Fruit fly (Drosophila melanogaster) whole organism, adult: ENCODE measurements around the gene SamDC.

ENCODE experiments used
- CG11617 ChIP-seq: fragments of 200-800 bp; sonication (Bioruptor generic); optimal IDR thresholded peaks from 2 replicates; lab custom pipeline; 2017; ENCODE audit warnings: mild to moderate bottlenecking, missing biosample characterization, missing genetic modification reagents, missing genetic modification characterization
- CG12768 ChIP-seq: fragments of 200-800 bp; sonication (Bioruptor generic); optimal IDR thresholded peaks from 2 replicates; lab custom pipeline; 2017; ENCODE audit warnings: missing biosample characterization, missing genetic modification characterization, mild to moderate bottlenecking, moderate library complexity, missing genetic modification reagents
- CG14711 ChIP-seq: fragments of 200-800 bp; sonication (Bioruptor generic); optimal IDR thresholded peaks from 2 replicates; lab custom pipeline; 2018; ENCODE audit warnings: missing biosample characterization, mild to moderate bottlenecking, missing genetic modification characterization, moderate library complexity
- CG1620 ChIP-seq: fragments of 200-800 bp; sonication (Bioruptor generic); optimal IDR thresholded peaks from 2 replicates; lab custom pipeline; 2016; ENCODE audit warnings: missing biosample characterization, missing genetic modification characterization
- CG33017 ChIP-seq: fragments of 200-800 bp; sonication (Bioruptor generic); optimal IDR thresholded peaks from 2 replicates; lab custom pipeline; 2018; ENCODE audit warnings: missing biosample characterization, mild to moderate bottlenecking, missing genetic modification characterization, moderate library complexity
- CG5204 ChIP-seq: fragments of 200-800 bp; sonication (Bioruptor generic); optimal IDR thresholded peaks from 2 replicates; lab custom pipeline; 2016; ENCODE audit warnings: missing biosample characterization, missing genetic modification characterization
- CG7045 ChIP-seq: fragments of 200-800 bp; sonication (Bioruptor generic); optimal IDR thresholded peaks from 2 replicates; lab custom pipeline; 2017; ENCODE audit warnings: missing biosample characterization, mild to moderate bottlenecking, missing genetic modification characterization
- CG7101 ChIP-seq: fragments of 200-800 bp; sonication (Bioruptor generic); optimal IDR thresholded peaks from 2 replicates; lab custom pipeline; 2018; ENCODE audit warnings: missing biosample characterization, mild to moderate bottlenecking, missing genetic modification characterization, moderate library complexity
- Clk ChIP-seq: fragments of 200-800 bp; sonication (Bioruptor generic); optimal IDR thresholded peaks from 2 replicates; lab custom pipeline; 2017; ENCODE audit warnings: missing biosample characterization, missing genetic modification characterization
- Crg-1 ChIP-seq: fragments of 200-800 bp; sonication (Bioruptor generic); optimal IDR thresholded peaks from 2 replicates; lab custom pipeline; 2016; ENCODE audit warnings: missing biosample characterization, missing genetic modification characterization
- Hr96 ChIP-seq: fragments of 200-800 bp; sonication (Bioruptor generic); optimal IDR thresholded peaks from 2 replicates; lab custom pipeline; 2016; ENCODE audit warnings: missing biosample characterization, missing genetic modification characterization
- Mnt ChIP-seq: fragments of 200-800 bp; sonication (Bioruptor generic); optimal IDR thresholded peaks from 2 replicates; lab custom pipeline; 2016; ENCODE audit warnings: missing biosample characterization, mild to moderate bottlenecking, missing genetic modification characterization
- bab1 ChIP-seq: fragments of 200-800 bp; sonication (Bioruptor generic); optimal IDR thresholded peaks from 3 replicates; lab custom pipeline; 2019; ENCODE audit warnings: missing biosample characterization, mild to moderate bottlenecking, missing genetic modification characterization, moderate library complexity
- cic ChIP-seq: fragments of 200-800 bp; sonication (Bioruptor generic); optimal IDR thresholded peaks from 2 replicates; lab custom pipeline; 2017; ENCODE audit warnings: missing biosample characterization, mild to moderate bottlenecking, missing genetic modification characterization, moderate library complexity
- cnc ChIP-seq, 2 experiments: fragments of >200 bp; optimal IDR thresholded peaks; 2 replicates each; lab custom pipeline; 2017
- kay ChIP-seq: fragments of 200-800 bp; sonication (Bioruptor generic); peaks from one replicate; lab custom pipeline; 2016; ENCODE audit warnings: missing biosample characterization, missing genetic modification characterization, borderline replicate concordance
- ovo ChIP-seq: fragments of 200-800 bp; sonication (Bioruptor generic); optimal IDR thresholded peaks from 2 replicates; lab custom pipeline; 2016; ENCODE audit warnings: missing biosample characterization, missing genetic modification characterization
- pad ChIP-seq: fragments of 200-800 bp; sonication (Bioruptor generic); optimal IDR thresholded peaks from 3 replicates; lab custom pipeline; 2017; ENCODE audit warnings: missing biosample characterization, missing genetic modification characterization, mild to moderate bottlenecking, moderate library complexity, missing genetic modification reagents
- tj ChIP-seq: fragments of 200-800 bp; sonication (Bioruptor generic); optimal IDR thresholded peaks from 3 replicates; lab custom pipeline; 2017; ENCODE audit warnings: missing biosample characterization, mild to moderate bottlenecking, missing genetic modification characterization, moderate library complexity
- toe ChIP-seq: fragments of 200-800 bp; sonication (Bioruptor generic); optimal IDR thresholded peaks from 2 replicates; lab custom pipeline; 2016; ENCODE audit warnings: missing biosample characterization, missing genetic modification characterization

Gene SamDC

dm6 chr2L:10334854-10335277, 4.4 kb upstream of the SamDC start:
- TF ChIP-seq cnc (optimal IDR thresholded peaks at IDR 0.05; lab: Kevin White, UChicago) = no peak
- peak; percentile 55 for TF ChIP-seq CG7101
- peak; percentile 56 for TF ChIP-seq CG33017
- TF ChIP-seq CG5204 = no peak
- peak; percentile 87 for TF ChIP-seq cic (GFP tag; lab: Kevin White, UChicago)
- peak; percentile 45 for TF ChIP-seq ovo (GFP tag; lab: Kevin White, UChicago)
- peak; percentile 85 for TF ChIP-seq Mnt (GFP tag; lab: Kevin White, UChicago)
- peak; percentile 61 for TF ChIP-seq Crg-1 (GFP tag; lab: Kevin White, UChicago)
- peak; percentile 44 for TF ChIP-seq pad
- peak; percentile 28 for TF ChIP-seq CG1620 (GFP tag; lab: Kevin White, UChicago)
- peak; percentile 68 for TF ChIP-seq CG11617 (GFP tag; lab: Kevin White, UChicago)
- peak; percentile 73 for TF ChIP-seq tj (GFP tag; lab: Kevin White, UChicago)
- peak; percentile 43 for TF ChIP-seq CG14711 (tag; lab: Kevin White, UChicago)
- TF ChIP-seq kay (GFP tag; lab: Kevin White, UChicago) = peak; percentile 98
- peak; percentile 62 for TF ChIP-seq bab1
- peak; percentile 85 for TF ChIP-seq CG12768
- TF ChIP-seq CG7045 (GFP tag; lab: Kevin White, UChicago) = peak; percentile 62
- no peak for TF ChIP-seq toe (GFP tag; lab: Kevin White, UChicago)
- no peak for TF ChIP-seq Hr96 (GFP tag; lab: Kevin White, UChicago)
- TF ChIP-seq Clk = peak; percentile 59

dm6 chr2L:10339841-10340240, 584 bp downstream of the SamDC start:
- TF ChIP-seq bab1 (no peak), Mnt (GFP tag; lab: Kevin White, UChicago) (no peak), ovo (GFP tag; lab: Kevin White, UChicago) (no peak), kay (GFP tag; lab: Kevin White, UChicago) (peak; percentile 72), pad (no peak), CG14711 (tag; lab: Kevin White, UChicago) (no peak), CG7101 (no peak)

DNA sequence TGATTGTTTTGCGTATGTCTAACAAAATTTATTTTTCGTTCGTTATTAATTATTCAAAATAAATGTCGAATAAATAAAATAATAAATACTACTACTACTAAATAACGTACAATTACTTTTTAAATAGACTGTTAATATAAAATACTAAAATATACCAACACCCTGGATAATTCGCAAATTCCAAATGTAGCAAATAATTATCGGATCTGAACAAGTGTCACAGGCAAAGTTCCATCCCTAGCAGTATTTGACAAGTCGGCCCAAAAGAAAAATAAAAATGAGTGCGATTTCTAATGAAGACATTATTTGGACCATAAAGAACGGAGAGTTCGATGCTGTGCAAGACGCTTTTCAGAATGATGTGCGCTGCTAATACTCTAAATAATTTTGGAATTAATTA, 2.1 kb downstream of the SamDC start, which contains the start of gene CG31715:
CG31715 (plus strand) TSS at position 212 of the 400 bp plus-strand sequence.
- TF ChIP-seq CG7101 (peak; percentile 40), CG12768 (no peak), tj (GFP tag; lab: Kevin White, UChicago) (peak; percentile 11), kay (GFP tag; lab: Kevin White, UChicago) (peak; percentile 66), CG14711 (tag; lab: Kevin White, UChicago) (peak; percentile 20), Mnt (GFP tag; lab: Kevin White, UChicago) (peak; percentile 5), CG33017 (peak; percentile 5), Clk (no peak), CG11617 (GFP tag; lab: Kevin White, UChicago) (peak; percentile 11), bab1 (peak; percentile 62), cnc (optimal IDR thresholded peaks at IDR 0.05; lab: Kevin White, UChicago) (no peak)

dm6 chr2L:10342471-10342870, 3.2 kb downstream of the SamDC start, which contains the start of gene Sps2:
Gene Sps2, plus strand, starts transcription at chr2L:10342594.
- TF ChIP-seq CG7101 (peak; percentile 15), CG5204 (no peak), CG12768 (no peak), CG14711 (tag; lab: Kevin White, UChicago) (peak; percentile 12), cnc (optimal IDR thresholded peaks at IDR 0.05; lab: Kevin White, UChicago) (no peak), CG11617 (GFP tag; lab: Kevin White, UChicago) (peak; percentile 19), Crg-1 (GFP tag; lab: Kevin White, UChicago) (no peak), ovo (GFP tag; lab: Kevin White, UChicago) (no peak), CG33017 (no peak), cic (GFP tag; lab: Kevin White, UChicago) (peak; percentile 16), bab1 (peak; percentile 69), tj (GFP tag; lab: Kevin White, UChicago) (peak; percentile 25), toe (GFP tag; lab: Kevin White, UChicago) (no peak), Clk (no peak), Hr96 (GFP tag; lab: Kevin White, UChicago) (no peak), pad (no peak), Mnt (GFP tag; lab: Kevin White, UChicago) (peak; percentile 22)

DNA sequence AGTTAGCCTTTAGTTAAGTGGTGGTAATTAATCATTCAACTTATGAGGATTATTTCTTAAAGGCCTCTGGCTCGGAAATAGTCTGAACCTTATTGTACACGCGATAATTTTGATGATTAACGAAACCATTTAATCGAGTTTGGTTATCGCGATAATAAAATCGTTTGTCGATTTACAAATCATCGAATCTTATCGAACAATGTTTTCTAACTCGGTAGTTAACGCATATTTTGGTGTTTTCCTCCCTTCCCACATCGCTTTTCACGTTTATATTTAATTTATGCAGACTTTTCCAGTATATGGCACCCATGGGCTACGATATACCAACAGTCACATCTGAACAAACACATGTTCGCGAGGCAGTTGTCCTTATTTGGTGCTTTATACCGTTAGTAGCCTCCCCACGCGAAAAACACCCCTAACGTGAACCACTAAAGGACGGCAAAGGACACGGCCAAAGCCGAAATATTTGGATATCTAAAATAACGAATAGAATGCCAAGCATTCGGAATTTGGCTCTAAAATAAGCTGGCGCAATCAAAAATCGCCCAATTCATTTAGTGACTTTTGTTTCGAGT, 4.9 kb downstream of the SamDC start, which contains the start of gene Frmd5:
Frmd5 (plus strand) TSS at position 414 of the 578 bp plus-strand sequence.
- TF ChIP-seq bab1 = no peak
- no peak for TF ChIP-seq CG11617 (GFP tag; lab: Kevin White, UChicago)
- no peak for TF ChIP-seq Crg-1 (GFP tag; lab: Kevin White, UChicago)
- no peak for TF ChIP-seq CG14711 (tag; lab: Kevin White, UChicago)
- TF ChIP-seq CG1620 (GFP tag; lab: Kevin White, UChicago) = no peak

- no peak for TF ChIP-seq CG5204
- no peak for TF ChIP-seq CG14711 (tag; lab: Kevin White, UChicago)
- TF ChIP-seq CG11617 (GFP tag; lab: Kevin White, UChicago) = no peak
- no peak for TF ChIP-seq Mnt (GFP tag; lab: Kevin White, UChicago)
- TF ChIP-seq CG12768 = no peak
- TF ChIP-seq kay (GFP tag; lab: Kevin White, UChicago) = no peak
- TF ChIP-seq cic (GFP tag; lab: Kevin White, UChicago) = no peak
- TF ChIP-seq CG7101 = no peak
- TF ChIP-seq pad = no peak
- TF ChIP-seq Clk = no peak
- TF ChIP-seq cnc (optimal IDR thresholded peaks at IDR 0.05; lab: Kevin White, UChicago) = no peak
- TF ChIP-seq CG7045 (GFP tag; lab: Kevin White, UChicago) = no peak
Measured at dm6 chr2L:10351130-10351529, 11.9 kb downstream of the SamDC start.
